Fruit fly (Drosophila melanogaster): ENCODE measurements around the gene CG42371.

- no peak for TF ChIP-seq CTCF (optimal IDR thresholded peaks at IDR 0.05)
- no peak for TF ChIP-seq CG8478 (optimal IDR thresholded peaks at IDR 0.05)
Measured at dm6 chr2L:2200136-2201036, 16.7 kb downstream of the CG42371 start.

All from S2 (cell line).